Fruit fly (Drosophila melanogaster) whole organism, embryonic: Measurements from ENCODE around the gene Neurl4.

Experiments
- Ada2b ChIP-seq: fragments of 200-800 bp; sonication (Bioruptor generic); IDR thresholded peaks from 2 replicates; pipeline ENCODE4 v1.3.6; 2022; ENCODE audit warnings: missing biosample characterization, missing genetic modification characterization
- Aef1 ChIP-seq: fragments of 200-800 bp; sonication (Bioruptor generic); IDR thresholded peaks from 3 replicates; pipeline ENCODE4 v1.3.6; 2022; ENCODE audit warnings: missing biosample characterization, missing genetic modification characterization
- Antp ChIP-seq: fragments of 200-800 bp; sonication (Bioruptor generic); optimal IDR thresholded peaks from 3 replicates; lab custom pipeline; 2016; ENCODE audit warnings: missing biosample characterization, missing genetic modification characterization
- Bgb ChIP-seq: fragments of 200-800 bp; sonication (Bioruptor generic); IDR thresholded peaks from 2 replicates; pipeline ENCODE4 v1.3.6; 2022; ENCODE audit warnings: missing biosample characterization, missing genetic modification characterization; ENCODE audit not compliant: partially characterized antibody
- CG11560 ChIP-seq: fragments of 200-800 bp; sonication (Bioruptor generic); IDR thresholded peaks from 3 replicates; pipeline ENCODE4 v1.3.6; 2022; ENCODE audit warnings: missing biosample characterization, missing genetic modification characterization
- CG13424 ChIP-seq: fragments of 200-800 bp; sonication (Bioruptor generic); optimal IDR thresholded peaks from 2 replicates; lab custom pipeline; 2019; ENCODE audit warnings: missing biosample characterization, mild to moderate bottlenecking, missing genetic modification characterization, moderate library complexity
- CG1529 ChIP-seq: fragments of 200-800 bp; sonication (Bioruptor generic); optimal IDR thresholded peaks from 3 replicates; lab custom pipeline; 2018; ENCODE audit warnings: missing biosample characterization, missing genetic modification characterization
- CG17328 ChIP-seq: fragments of 200-800 bp; sonication (Bioruptor generic); IDR thresholded peaks from 2 replicates; pipeline ENCODE4 v1.3.6; 2022; ENCODE audit warnings: missing biosample characterization, missing genetic modification characterization
- CG1792 ChIP-seq: fragments of 200-800 bp; sonication (Bioruptor generic); optimal IDR thresholded peaks from 2 replicates; lab custom pipeline; 2016; ENCODE audit warnings: missing biosample characterization, missing genetic modification characterization
- CG3065 ChIP-seq: fragments of 200-800 bp; sonication (Bioruptor generic); optimal IDR thresholded peaks from 2 replicates; lab custom pipeline; 2016; ENCODE audit warnings: missing biosample characterization, missing genetic modification characterization
- CG31365 ChIP-seq: fragments of 200-800 bp; sonication (Bioruptor generic); optimal IDR thresholded peaks from 2 replicates; lab custom pipeline; 2018; ENCODE audit warnings: missing biosample characterization, mild to moderate bottlenecking, missing genetic modification characterization
- CG3163 ChIP-seq: fragments of 200-800 bp; sonication (Bioruptor generic); optimal IDR thresholded peaks from 3 replicates; lab custom pipeline; 2016; ENCODE audit warnings: missing biosample characterization, missing genetic modification characterization
- CG3995 ChIP-seq: fragments of 200-800 bp; sonication (Bioruptor generic); optimal IDR thresholded peaks from 3 replicates; lab custom pipeline; 2016; ENCODE audit warnings: missing biosample characterization, missing genetic modification characterization
- CG4282 ChIP-seq: fragments of 200-800 bp; sonication (Bioruptor generic); optimal IDR thresholded peaks from 2 replicates; lab custom pipeline; 2016; ENCODE audit warnings: missing biosample characterization, missing genetic modification characterization
- CG5245 ChIP-seq: fragments of 200-800 bp; sonication (Bioruptor generic); optimal IDR thresholded peaks from 3 replicates; lab custom pipeline; 2016; ENCODE audit warnings: missing biosample characterization, missing genetic modification characterization
- CG7745 ChIP-seq: fragments of 200-800 bp; sonication (Bioruptor generic); optimal IDR thresholded peaks from 2 replicates; lab custom pipeline; 2018; ENCODE audit warnings: missing biosample characterization, mild to moderate bottlenecking, missing genetic modification characterization, moderate library complexity
- CG8765 ChIP-seq: fragments of 200-800 bp; sonication (Bioruptor generic); IDR thresholded peaks from 2 replicates; pipeline ENCODE4 v1.3.6; 2022; ENCODE audit warnings: missing biosample characterization, missing genetic modification characterization
- CG9797 ChIP-seq: fragments of 200-800 bp; sonication (Bioruptor generic); optimal IDR thresholded peaks from 3 replicates; lab custom pipeline; 2018; ENCODE audit warnings: missing biosample characterization, mild to moderate bottlenecking, missing genetic modification characterization
- CG9876 ChIP-seq: fragments of 200-800 bp; sonication (Bioruptor generic); optimal IDR thresholded peaks from 2 replicates; lab custom pipeline; 2016; ENCODE audit warnings: missing biosample characterization, missing genetic modification characterization
- CHES-1-like ChIP-seq: fragments of 200-800 bp; sonication (Bioruptor generic); optimal IDR thresholded peaks from 2 replicates; lab custom pipeline; 2016; ENCODE audit warnings: missing biosample characterization, missing genetic modification characterization
- CrebB ChIP-seq: fragments of 200-800 bp; sonication (Bioruptor generic); optimal IDR thresholded peaks from 3 replicates; lab custom pipeline; 2018; ENCODE audit warnings: missing biosample characterization, mild to moderate bottlenecking, missing genetic modification characterization
- D19B ChIP-seq: fragments of 200-800 bp; sonication (Bioruptor generic); optimal IDR thresholded peaks from 2 replicates; lab custom pipeline; 2017; ENCODE audit warnings: missing biosample characterization, mild to moderate bottlenecking, missing genetic modification characterization
- Drgx ChIP-seq: fragments of 200-800 bp; sonication (Bioruptor generic); IDR thresholded peaks from 2 replicates; pipeline ENCODE4 v1.3.6; 2022; ENCODE audit warnings: missing biosample characterization, missing genetic modification characterization
- Fer3 ChIP-seq: fragments of 200-800 bp; sonication (Bioruptor generic); optimal IDR thresholded peaks from 2 replicates; lab custom pipeline; 2018; ENCODE audit warnings: missing biosample characterization, mild to moderate bottlenecking, missing genetic modification characterization, moderate library complexity
- Gsc ChIP-seq: fragments of 200-800 bp; sonication (Bioruptor generic); IDR thresholded peaks from 2 replicates; pipeline ENCODE4 v1.3.6; 2022; ENCODE audit warnings: missing biosample characterization, missing genetic modification characterization
- HHEX ChIP-seq: fragments of 200-800 bp; sonication (Bioruptor generic); optimal IDR thresholded peaks from 3 replicates; lab custom pipeline; 2017; ENCODE audit warnings: missing biosample characterization, mild to moderate bottlenecking, missing genetic modification characterization, missing genetic modification reagents
- HmgD ChIP-seq: fragments of 200-800 bp; sonication (Bioruptor generic); optimal IDR thresholded peaks from 3 replicates; lab custom pipeline; 2016; ENCODE audit warnings: missing biosample characterization, missing genetic modification characterization
- Hr78 ChIP-seq, 2 experiments: fragments of 200-800 bp in 1 of 2; fragments of >200 bp in 1 of 2; sonication (Bioruptor generic) in 1 of 2; optimal IDR thresholded peaks; 2 replicates each; lab custom pipeline; 2017 to 2019; ENCODE audit warnings: missing biosample characterization in 2 of 2, missing genetic modification characterization in 2 of 2, mild to moderate bottlenecking in 1 of 2, moderate library complexity in 1 of 2
- Mad ChIP-seq: fragments of 200-800 bp; sonication (Bioruptor generic); optimal IDR thresholded peaks from 2 replicates; lab custom pipeline; 2016; ENCODE audit warnings: missing biosample characterization, missing genetic modification characterization
- Mes4 ChIP-seq: fragments of 200-800 bp; sonication (Bioruptor generic); optimal IDR thresholded peaks from 2 replicates; lab custom pipeline; 2016; ENCODE audit warnings: missing biosample characterization, missing genetic modification characterization
- Rfx ChIP-seq: fragments of 200-800 bp; sonication (Bioruptor generic); IDR thresholded peaks from 2 replicates; pipeline ENCODE4 v1.3.6; 2022; ENCODE audit warnings: missing biosample characterization, missing genetic modification characterization
- Scr ChIP-seq: fragments of 200-800 bp; sonication (Bioruptor generic); IDR thresholded peaks from 2 replicates; pipeline ENCODE4 v1.3.6; 2022; ENCODE audit warnings: missing biosample characterization, missing genetic modification characterization; ENCODE audit not compliant: partially characterized antibody
- al ChIP-seq: fragments of 200-800 bp; sonication (Bioruptor generic); IDR thresholded peaks from 2 replicates; pipeline ENCODE4 v1.3.6; 2022; ENCODE audit warnings: missing biosample characterization, missing genetic modification characterization
- cas ChIP-seq: fragments of 200-800 bp; sonication (Bioruptor generic); IDR thresholded peaks from 2 replicates; pipeline ENCODE4 v1.3.6; 2022; ENCODE audit warnings: missing biosample characterization, missing genetic modification characterization
- dati ChIP-seq: fragments of 200-800 bp; sonication (Bioruptor generic); IDR thresholded peaks from 2 replicates; pipeline ENCODE4 v1.3.6; 2022; ENCODE audit warnings: missing biosample characterization, missing genetic modification characterization
- dysf ChIP-seq: fragments of 200-800 bp; sonication (Bioruptor generic); IDR thresholded peaks from 3 replicates; pipeline ENCODE4 v1.3.6; 2022; ENCODE audit warnings: missing biosample characterization, missing genetic modification characterization
- gsb ChIP-seq: fragments of 200-800 bp; sonication (Bioruptor generic); IDR thresholded peaks from 2 replicates; pipeline ENCODE4 v1.3.6; 2022; ENCODE audit warnings: missing biosample characterization, missing genetic modification characterization
- jing ChIP-seq: fragments of 200-800 bp; sonication (Bioruptor generic); optimal IDR thresholded peaks from 2 replicates; lab custom pipeline; 2018; ENCODE audit warnings: missing biosample characterization, mild to moderate bottlenecking, missing genetic modification characterization
- kay ChIP-seq: fragments of 200-800 bp; sonication (Bioruptor generic); optimal IDR thresholded peaks from 2 replicates; lab custom pipeline; 2016; ENCODE audit warnings: missing biosample characterization, missing genetic modification characterization
- mld ChIP-seq: fragments of 200-800 bp; sonication (Bioruptor generic); IDR thresholded peaks from 3 replicates; pipeline ENCODE4 v1.3.6; 2022; ENCODE audit warnings: missing biosample characterization, missing genetic modification characterization; ENCODE audit not compliant: partially characterized antibody
- nerfin-1 ChIP-seq: fragments of 200-800 bp; sonication (Bioruptor generic); optimal IDR thresholded peaks from 3 replicates; lab custom pipeline; 2019; ENCODE audit warnings: missing biosample characterization, mild to moderate bottlenecking, missing genetic modification characterization, moderate library complexity
- nmo ChIP-seq: fragments of 200-800 bp; sonication (Bioruptor generic); optimal IDR thresholded peaks from 2 replicates; lab custom pipeline; 2018; ENCODE audit warnings: missing biosample characterization, mild to moderate bottlenecking, missing genetic modification characterization, moderate library complexity
- nom ChIP-seq: fragments of 200-800 bp; sonication (Bioruptor generic); optimal IDR thresholded peaks from 2 replicates; lab custom pipeline; 2017; ENCODE audit warnings: missing biosample characterization, missing genetic modification characterization, mild to moderate bottlenecking, moderate library complexity, missing genetic modification reagents
- pfk ChIP-seq: fragments of 200-800 bp; sonication (Bioruptor generic); optimal IDR thresholded peaks from 2 replicates; lab custom pipeline; 2018; ENCODE audit warnings: missing biosample characterization, mild to moderate bottlenecking, missing genetic modification characterization, moderate library complexity
- sisA ChIP-seq: fragments of 200-800 bp; sonication (Bioruptor generic); IDR thresholded peaks from 2 replicates; pipeline ENCODE4 v1.3.6; 2022; ENCODE audit warnings: missing biosample characterization, missing genetic modification characterization
- slbo ChIP-seq: fragments of 200-800 bp; sonication (Bioruptor generic); IDR thresholded peaks from 2 replicates; pipeline ENCODE4 v1.3.6; 2022; ENCODE audit warnings: missing biosample characterization, missing genetic modification characterization
- stwl ChIP-seq: fragments of 200-800 bp; sonication (Bioruptor generic); optimal IDR thresholded peaks from 3 replicates; lab custom pipeline; 2018; ENCODE audit warnings: missing biosample characterization, mild to moderate bottlenecking, missing genetic modification characterization, moderate library complexity
- tin ChIP-seq: fragments of 200-800 bp; sonication (Bioruptor generic); optimal IDR thresholded peaks from 3 replicates; lab custom pipeline; 2016; ENCODE audit warnings: missing biosample characterization, missing genetic modification characterization
- tio ChIP-seq: fragments of 200-800 bp; sonication (Bioruptor generic); optimal IDR thresholded peaks from 2 replicates; lab custom pipeline; 2017; ENCODE audit warnings: missing biosample characterization, missing genetic modification characterization, inconsistent platforms
- unc-4 ChIP-seq: fragments of 200-800 bp; sonication (Bioruptor generic); IDR thresholded peaks from 2 replicates; pipeline ENCODE4 v1.3.6; 2022; ENCODE audit warnings: missing biosample characterization, missing genetic modification characterization; ENCODE audit not compliant: partially characterized antibody
- wek ChIP-seq: fragments of 200-800 bp; sonication (Bioruptor generic); optimal IDR thresholded peaks from 3 replicates; lab custom pipeline; 2018; ENCODE audit warnings: missing biosample characterization, mild to moderate bottlenecking, missing genetic modification characterization, moderate library complexity
- zfh1 ChIP-seq: fragments of 200-800 bp; sonication (Bioruptor generic); IDR thresholded peaks from 3 replicates; pipeline ENCODE4 v1.3.6; 2022; ENCODE audit warnings: missing biosample characterization, missing genetic modification characterization

Neurl4 gene

dm6 chr3L:14071621-14072020 is 21.9 kb upstream of the Neurl4 start, which contains the start of gene Pex1 (continued):
- no peak for TF ChIP-seq CG3065
- no peak for TF ChIP-seq HHEX (GFP tag; lab: Kevin White, UChicago)
- no peak for TF ChIP-seq Mad (GFP tag; lab: Kevin White, UChicago)
- TF ChIP-seq nerfin-1: no peak
- TF ChIP-seq dysf (GFP tag; lab: Robert Waterston, UW): no peak
- TF ChIP-seq pfk (GFP tag; lab: Kevin White, UChicago): no peak
- peak; percentile 22 for TF ChIP-seq CG9797 (GFP tag; lab: Kevin White, UChicago)
- TF ChIP-seq Ada2b (GFP tag; lab: Robert Waterston, UW): peak; percentile 47
- no peak for TF ChIP-seq dati (GFP tag; lab: Robert Waterston, UW)
- peak; percentile 87 for TF ChIP-seq Scr
- TF ChIP-seq tin (GFP tag; lab: Kevin White, UChicago): peak; percentile 46
- TF ChIP-seq CG3995 (GFP tag; lab: Kevin White, UChicago): peak; percentile 91
- TF ChIP-seq sisA (GFP tag; lab: Robert Waterston, UW): no peak
- TF ChIP-seq CG8765: no peak
- no peak for TF ChIP-seq CG4282 (GFP tag; lab: Kevin White, UChicago)
- TF ChIP-seq al (GFP tag; lab: Robert Waterston, UW): no peak
- peak; percentile 45; the same call in 1 of the 2 replicates for TF ChIP-seq slbo (GFP tag; lab: Robert Waterston, UW)
- TF ChIP-seq Gsc (GFP tag; lab: Robert Waterston, UW): no peak
- no peak for TF ChIP-seq CG3163 (GFP tag; lab: Kevin White, UChicago)
- no peak for TF ChIP-seq CG31365 (tag; lab: Kevin White, UChicago)
- TF ChIP-seq CG11560 (tag; lab: Robert Waterston, UW): no peak
- TF ChIP-seq CG1529: no peak
- TF ChIP-seq Mes4 (GFP tag; lab: Kevin White, UChicago): no peak
- no peak for TF ChIP-seq CG7745
- TF ChIP-seq gsb (GFP tag; lab: Robert Waterston, UW): no peak
- TF ChIP-seq CG17328 (GFP tag; lab: Robert Waterston, UW): no peak
- no peak for TF ChIP-seq Rfx (GFP tag; lab: Robert Waterston, UW)
- no peak for TF ChIP-seq HmgD (GFP tag; lab: Kevin White, UChicago)
- no peak for TF ChIP-seq Drgx (GFP tag; lab: Robert Waterston, UW)
- no peak for TF ChIP-seq cas (GFP tag; lab: Robert Waterston, UW)
- TF ChIP-seq zfh1 (GFP tag; lab: Robert Waterston, UW): no peak; the same call in 2 of the 3 replicates
- TF ChIP-seq Antp: no peak
- no peak for TF ChIP-seq nom (GFP tag; lab: Kevin White, UChicago)
- TF ChIP-seq Fer3 (tag; lab: Kevin White, UChicago): no peak
- TF ChIP-seq kay (GFP tag; lab: Kevin White, UChicago): no peak
- TF ChIP-seq D19B (GFP tag; lab: Kevin White, UChicago): no peak
- TF ChIP-seq unc-4 (GFP tag; lab: Robert Waterston, UW): peak; percentile 86
- TF ChIP-seq nmo (GFP tag; lab: Kevin White, UChicago): no peak
- TF ChIP-seq CG9876: no peak
- no peak for TF ChIP-seq jing (GFP tag; lab: Kevin White, UChicago)
- TF ChIP-seq wek (GFP tag; lab: Kevin White, UChicago): no peak
- TF ChIP-seq tio (GFP tag; lab: Kevin White, UChicago): no peak
- no peak for TF ChIP-seq Aef1 (GFP tag; lab: Robert Waterston, UW)
- no peak for TF ChIP-seq CG5245 (GFP tag; lab: Kevin White, UChicago)
- no peak for TF ChIP-seq Hr78 (GFP tag; optimal IDR thresholded peaks at IDR 0.05; lab: Kevin White, UChicago)
- no peak for TF ChIP-seq CG13424 (tag; lab: Kevin White, UChicago)
- TF ChIP-seq CHES-1-like: no peak
- no peak for TF ChIP-seq CG1792
- TF ChIP-seq CrebB (tag; lab: Kevin White, UChicago): no peak
- peak; percentile 80 for TF ChIP-seq Bgb
- TF ChIP-seq mld (GFP tag; lab: Robert Waterston, UW): no peak
- TF ChIP-seq stwl (tag; lab: Kevin White, UChicago): peak; percentile 72
